Fruit fly (Drosophila melanogaster): Measurements from ENCODE around the gene Ent1.

The Ent1 gene

DNA sequence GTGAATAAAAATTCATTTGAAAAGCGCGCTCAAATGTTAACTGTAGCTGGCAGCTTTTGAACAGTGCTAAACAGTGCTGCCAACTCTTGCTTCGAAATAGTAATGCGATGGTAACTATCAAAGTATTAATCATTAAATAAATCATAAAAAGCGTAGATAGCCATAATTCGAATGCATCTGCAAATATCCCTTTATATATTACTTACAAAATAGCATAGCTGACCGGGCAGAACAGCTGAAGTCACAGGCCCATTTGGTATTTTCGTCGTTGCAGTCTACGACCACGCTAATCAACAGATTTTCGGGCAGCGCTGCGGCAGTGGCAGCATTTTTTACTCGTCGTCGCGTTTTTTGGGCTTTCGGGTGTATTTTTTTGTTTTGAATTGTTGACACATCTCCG lies 52.0 kb downstream of the Ent1 start, which contains the start of gene Plc21C (continued):
- TF ChIP-seq Side (GFP tag; optimal IDR thresholded peaks at IDR 0.05) (peak; percentile 24), CG33557 (GFP tag; optimal IDR thresholded peaks at IDR 0.05) (no peak), CG13775 (GFP tag; optimal IDR thresholded peaks at IDR 0.05) (peak; percentile 43), CG10431 (GFP tag; optimal IDR thresholded peaks at IDR 0.05) (no peak), ato (GFP tag; IDR thresholded peaks at IDR 0.05; ENCODE audit: partially characterized antibody) (no peak), dimm (GFP tag; IDR thresholded peaks at IDR 0.05) (no peak), Jarid2 (GFP tag; optimal IDR thresholded peaks at IDR 0.05) (peak; percentile 16), Hsf (GFP tag; optimal IDR thresholded peaks at IDR 0.05) (peak; percentile 63), chif (GFP tag; optimal IDR thresholded peaks at IDR 0.05) (peak; percentile 15 to 44), CG15269 (tag; optimal IDR thresholded peaks at IDR 0.05) (peak; percentile 35), CG15514 (GFP tag; optimal IDR thresholded peaks at IDR 0.05) (peak; percentile 88), CG11398 (GFP tag; optimal IDR thresholded peaks at IDR 0.05) (peak; percentile 25), tna (GFP tag; IDR thresholded peaks at IDR 0.05; ENCODE audit: partially characterized antibody) (no peak), CG9932 (GFP tag; IDR thresholded peaks at IDR 0.05) (peak; percentile 65), pum (GFP tag; optimal IDR thresholded peaks at IDR 0.05) (peak; percentile 20), Spps (tag; optimal IDR thresholded peaks at IDR 0.05) (peak; percentile 24), Bteb2 (GFP tag; optimal IDR thresholded peaks at IDR 0.05) (peak; percentile 32), sima (GFP tag; optimal IDR thresholded peaks at IDR 0.05) (no peak), CG2889 (GFP tag; IDR thresholded peaks at IDR 0.05) (no peak), bigmax (GFP tag; optimal IDR thresholded peaks at IDR 0.05) (no peak), CG31365 (tag; optimal IDR thresholded peaks at IDR 0.05) (no peak), CG6254 (GFP tag; optimal IDR thresholded peaks at IDR 0.05) (no peak), Dek (tag; optimal IDR thresholded peaks at IDR 0.05) (peak; percentile 42), Xbp1 (GFP tag; optimal IDR thresholded peaks at IDR 0.05) (peak; percentile 65), danr (GFP tag; IDR thresholded peaks at IDR 0.05) (no peak), CG2129 (GFP tag; IDR thresholded peaks at IDR 0.05; ENCODE audit: partially characterized antibody) (no peak), CG7839 (tag; optimal IDR thresholded peaks at IDR 0.05) (peak; percentile 41), D (optimal IDR thresholded peaks at IDR 0.05) (no peak), D (GFP tag; optimal IDR thresholded peaks at IDR 0.05) (no peak), Dip2 (GFP tag; IDR thresholded peaks at IDR 0.05) (no peak), CTCF (GFP tag; optimal IDR thresholded peaks at IDR 0.05) (peak; percentile 52), CG4617 (GFP tag; optimal IDR thresholded peaks at IDR 0.05; ENCODE audit: borderline replicate concordance) (peak; percentile 29), CG15073 (GFP tag; optimal IDR thresholded peaks at IDR 0.05) (no peak), CG8924 (tag; optimal IDR thresholded peaks at IDR 0.05) (peak; percentile 43), CG16779 (GFP tag; IDR thresholded peaks at IDR 0.05) (no peak), Hmx (GFP tag; optimal IDR thresholded peaks at IDR 0.05) (no peak), CG6765 (GFP tag; optimal IDR thresholded peaks at IDR 0.05) (no peak), Meics (GFP tag; optimal IDR thresholded peaks at IDR 0.05) (peak; percentile 20), CG17568 (GFP tag; optimal IDR thresholded peaks at IDR 0.05) (peak; percentile 17), CG7786 (GFP tag; optimal IDR thresholded peaks at IDR 0.05) (no peak), sisA (GFP tag; IDR thresholded peaks at IDR 0.05) (peak; percentile 66), shn (GFP tag; optimal IDR thresholded peaks at IDR 0.05) (peak; percentile 34), CG10543 (GFP tag; optimal IDR thresholded peaks at IDR 0.05) (peak; percentile 48), unpg (GFP tag; optimal IDR thresholded peaks at IDR 0.05) (no peak), Sox102F (GFP tag; optimal IDR thresholded peaks at IDR 0.05) (no peak), CG12236 (GFP tag; optimal IDR thresholded peaks at IDR 0.05) (no peak), so (GFP tag; IDR thresholded peaks at IDR 0.05) (no peak), CG12391 (tag; optimal IDR thresholded peaks at IDR 0.05) (peak; percentile 65), CG16863 (GFP tag; optimal IDR thresholded peaks at IDR 0.05) (peak; percentile 18), bowl (GFP tag; IDR thresholded peaks at IDR 0.05) (no peak), MBD-R2 (GFP tag; IDR thresholded peaks at IDR 0.05) (peak; percentile 64), fd102C (GFP tag; optimal IDR thresholded peaks at IDR 0.05) (no peak)

All from whole organism, embryonic.